Fruit fly (Drosophila melanogaster) whole organism, wandering third instar larva: ENCODE results near the gene CG33160.

ENCODE experiments used
- Abd-B ChIP-seq: fragments of >200 bp; optimal IDR thresholded peaks from 2 replicates; lab custom pipeline; 2017; ENCODE audit warnings: missing biosample characterization, missing genetic modification characterization
- CG32264 ChIP-seq: fragments of 200-800 bp; sonication (Bioruptor generic); optimal IDR thresholded peaks from 2 replicates; lab custom pipeline; 2016; ENCODE audit warnings: missing biosample characterization, missing genetic modification characterization
- CG9705 ChIP-seq: fragments of 200-800 bp; sonication (Bioruptor generic); optimal IDR thresholded peaks from 2 replicates; lab custom pipeline; 2018; ENCODE audit warnings: missing biosample characterization, mild to moderate bottlenecking, missing genetic modification characterization
- Dif ChIP-seq: fragments of 200-275, 200-300 bp; sonication (Bioruptor generic); optimal IDR thresholded peaks from 2 replicates; lab custom pipeline; 2018; ENCODE audit warnings: missing biosample characterization, missing genetic modification characterization; ENCODE audit not compliant: partially characterized antibody
- HLH106 ChIP-seq: fragments of 200-800 bp; optimal IDR thresholded peaks from 3 replicates; lab custom pipeline; 2019; ENCODE audit warnings: missing biosample characterization, mild to moderate bottlenecking, missing genetic modification characterization, moderate library complexity
- Hnf4 ChIP-seq: fragments of 200-800 bp; sonication (Bioruptor generic); optimal IDR thresholded peaks from 2 replicates; lab custom pipeline; 2016; ENCODE audit warnings: missing biosample characterization, mild to moderate bottlenecking, missing genetic modification characterization
- Hr83 ChIP-seq: fragments of 200-300 bp; sonication (Bioruptor generic); optimal IDR thresholded peaks from 2 replicates; lab custom pipeline; 2016; ENCODE audit warnings: missing biosample characterization, mild to moderate bottlenecking, missing genetic modification characterization, moderate library complexity; ENCODE audit not compliant: poor library complexity, severe bottlenecking
- Jra ChIP-seq: sonication (Bioruptor generic); optimal IDR thresholded peaks from 2 replicates; lab custom pipeline; 2016; ENCODE audit warnings: missing biosample characterization, missing genetic modification characterization
- Mio ChIP-seq: sonication (Bioruptor generic); optimal IDR thresholded peaks from 2 replicates; lab custom pipeline; 2016; ENCODE audit warnings: missing biosample characterization, missing genetic modification characterization
- Myc ChIP-seq: fragments of >200 bp; optimal IDR thresholded peaks from 2 replicates; lab custom pipeline; 2017
- N ChIP-seq: fragments of >200 bp; optimal IDR thresholded peaks from 2 replicates; lab custom pipeline; 2018; ENCODE audit warnings: missing biosample characterization, missing external identifiers, missing genetic modification characterization
- OdsH ChIP-seq: fragments of 200-800 bp; sonication (Bioruptor generic); optimal IDR thresholded peaks from 2 replicates; lab custom pipeline; 2016; ENCODE audit warnings: missing biosample characterization, mild to moderate bottlenecking, missing genetic modification characterization
- Rel ChIP-seq, 2 experiments: fragments of 200-800 bp; sonication (Bioruptor generic) in 1 of 2; optimal IDR thresholded peaks; 2 replicates in 1 of 2; 3 replicates in 1 of 2; lab custom pipeline; 2016 to 2019; ENCODE audit warnings: mild to moderate bottlenecking in 2 of 2, missing biosample characterization in 2 of 2, missing genetic modification characterization in 2 of 2, moderate library complexity in 1 of 2
- Sp1 ChIP-seq: fragments of 200-800 bp; sonication (Bioruptor generic); optimal IDR thresholded peaks from 3 replicates; lab custom pipeline; 2019; ENCODE audit warnings: missing biosample characterization, mild to moderate bottlenecking, missing genetic modification characterization, moderate library complexity
- Vsx2 ChIP-seq: fragments of 200-300, 225-300 bp; sonication (Bioruptor generic); optimal IDR thresholded peaks from 2 replicates; lab custom pipeline; 2018; ENCODE audit warnings: missing biosample characterization, missing genetic modification characterization; ENCODE audit not compliant: partially characterized antibody
- br ChIP-seq: fragments of 200-800 bp; sonication (Bioruptor generic); optimal IDR thresholded peaks from 2 replicates; lab custom pipeline; 2016; ENCODE audit warnings: missing biosample characterization, missing genetic modification characterization
- brk ChIP-seq: fragments of 200-800 bp; sonication (Bioruptor generic); optimal IDR thresholded peaks from 2 replicates; lab custom pipeline; 2016; ENCODE audit warnings: missing biosample characterization, mild to moderate bottlenecking, missing genetic modification characterization
- dl ChIP-seq, 2 experiments: fragments of 175-275, 200-275 bp in 1 of 2; fragments of 200-275 bp in 1 of 2; sonication (Bioruptor generic); optimal IDR thresholded peaks; lab custom pipeline; 2018; ENCODE audit warnings: mild to moderate bottlenecking in 2 of 2, missing biosample characterization in 2 of 2, missing genetic modification characterization in 2 of 2, moderate library complexity in 2 of 2; ENCODE audit not compliant: partially characterized antibody in 2 of 2, insufficient read depth in 1 of 2
- dmrt93B ChIP-seq: fragments of 200-800 bp; sonication (Bioruptor generic); optimal IDR thresholded peaks from 2 replicates; lab custom pipeline; 2018; ENCODE audit warnings: missing biosample characterization, mild to moderate bottlenecking, missing genetic modification characterization
- dsf ChIP-seq: sonication (Bioruptor generic); optimal IDR thresholded peaks from 2 replicates; lab custom pipeline; 2016; ENCODE audit warnings: missing biosample characterization, missing genetic modification characterization, borderline replicate concordance
- ey ChIP-seq: fragments of 200-800 bp; sonication (Bioruptor generic); optimal IDR thresholded peaks from 2 replicates; lab custom pipeline; 2016; ENCODE audit warnings: missing biosample characterization, missing genetic modification characterization
- foxo ChIP-seq, 2 experiments: fragments of 200-800 bp; sonication (Bioruptor generic); optimal IDR thresholded peaks; 2 replicates in 1 of 2; 3 replicates in 1 of 2; lab custom pipeline; 2016 to 2017; ENCODE audit warnings: missing biosample characterization in 2 of 2, missing genetic modification characterization in 2 of 2
- fru ChIP-seq: fragments of 200-800 bp; sonication (Bioruptor generic); optimal IDR thresholded peaks from 3 replicates; lab custom pipeline; 2016; ENCODE audit warnings: missing biosample characterization, mild to moderate bottlenecking, missing genetic modification characterization
- h ChIP-seq: fragments of 200-800 bp; sonication (Bioruptor generic); optimal IDR thresholded peaks from 3 replicates; lab custom pipeline; 2016; ENCODE audit warnings: missing biosample characterization, mild to moderate bottlenecking, missing genetic modification characterization
- jim ChIP-seq: fragments of 175-275, 200-325 bp; sonication (Bioruptor generic); optimal IDR thresholded peaks from 2 replicates; lab custom pipeline; 2016; ENCODE audit warnings: missing biosample characterization, mild to moderate bottlenecking, missing genetic modification characterization
- lola ChIP-seq: fragments of >200 bp; optimal IDR thresholded peaks from 2 replicates; lab custom pipeline; 2017; ENCODE audit warnings: missing biosample characterization, missing genetic modification characterization
- psq ChIP-seq: fragments of 200-800 bp; sonication (Bioruptor generic); optimal IDR thresholded peaks from 3 replicates; lab custom pipeline; 2017; ENCODE audit warnings: missing biosample characterization, mild to moderate bottlenecking, missing genetic modification characterization, moderate library complexity
- rgr ChIP-seq: fragments of 200-800 bp; sonication (Bioruptor generic); optimal IDR thresholded peaks from 3 replicates; lab custom pipeline; 2016; ENCODE audit warnings: missing biosample characterization, mild to moderate bottlenecking, missing genetic modification characterization
- sage ChIP-seq: fragments of 200-800 bp; sonication (Bioruptor generic); optimal IDR thresholded peaks from 2 replicates; lab custom pipeline; 2016; ENCODE audit warnings: missing biosample characterization, mild to moderate bottlenecking, missing genetic modification characterization
- sv ChIP-seq: fragments of 200-800 bp; sonication (Bioruptor generic); optimal IDR thresholded peaks from 3 replicates; lab custom pipeline; 2016; ENCODE audit warnings: missing biosample characterization, missing genetic modification characterization
- tai ChIP-seq: sonication (Bioruptor generic); optimal IDR thresholded peaks from 2 replicates; lab custom pipeline; 2016; ENCODE audit warnings: missing biosample characterization, missing genetic modification characterization
- usp ChIP-seq: fragments of >200 bp; optimal IDR thresholded peaks from 2 replicates; lab custom pipeline; 2017; ENCODE audit warnings: missing biosample characterization, missing genetic modification characterization
- woc ChIP-seq: sonication (Bioruptor generic); optimal IDR thresholded peaks from 2 replicates; lab custom pipeline; 2016; ENCODE audit warnings: missing biosample characterization, mild to moderate bottlenecking, missing genetic modification characterization

CG33160 gene

DNA sequence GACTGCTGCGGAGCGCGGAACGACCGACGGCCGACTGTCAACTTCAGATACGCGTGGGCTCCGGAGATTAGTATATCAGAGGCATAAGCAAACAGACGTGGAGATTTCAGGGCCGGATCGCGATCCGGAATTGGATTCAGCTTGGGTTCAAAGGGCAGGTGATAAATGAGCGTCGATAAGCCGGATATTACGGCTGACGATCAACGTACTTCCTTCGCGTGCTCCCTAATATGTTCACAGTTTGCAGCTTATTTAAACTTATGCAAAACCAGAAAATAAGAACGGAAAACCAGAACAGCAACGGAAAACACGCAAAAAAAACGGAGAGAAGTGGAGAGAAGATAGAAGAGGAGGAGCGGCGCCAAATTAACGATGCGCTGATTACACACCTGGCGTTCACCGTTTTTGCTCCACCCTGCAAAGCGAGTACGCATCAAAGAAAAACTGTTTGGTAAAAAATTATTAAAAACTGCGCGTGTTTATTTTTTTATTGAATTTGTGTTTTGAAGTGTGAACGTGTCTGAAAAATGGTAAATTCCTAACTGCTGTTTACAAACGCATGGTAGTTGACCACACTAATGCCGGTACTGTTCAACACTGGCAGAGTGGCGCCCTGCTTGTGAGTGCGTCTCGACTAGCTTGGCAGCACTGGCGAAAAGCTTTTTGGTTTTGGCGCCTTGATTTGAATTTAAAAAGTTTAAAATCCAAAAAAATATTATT, 33.0 kb upstream of the CG33160 start, which contains the start of gene CG17746:
Gene CG17746, minus strand, starts transcription at position 546 of the 720 bp plus-strand sequence.
- TF ChIP-seq HLH106 (tag; lab: Kevin White, UChicago) (peak; percentile 2), Hr83 (GFP tag; lab: Kevin White, UChicago) (peak; percentile 50), jim (GFP tag; lab: Kevin White, UChicago) (no peak), ey (GFP tag; lab: Kevin White, UChicago) (peak; percentile 4), fru (peak; percentile 3), br (GFP tag; lab: Kevin White, UChicago) (no peak), sv (peak; percentile 17), foxo (GFP tag; optimal IDR thresholded peaks at IDR 0.05; lab: Kevin White, UChicago) (peak in 1 of 2 experiments; percentile 35), h (GFP tag; lab: Kevin White, UChicago) (peak; percentile 48), Myc (lab: Kevin White, UChicago) (no peak), sage (GFP tag; lab: Kevin White, UChicago) (no peak), lola (GFP tag; lab: Kevin White, UChicago) (no peak), Abd-B (GFP tag; lab: Kevin White, UChicago) (no peak), Hnf4 (peak; percentile 53), Dif (GFP tag; lab: Kevin White, UChicago) (peak; percentile 6), brk (peak; percentile 31), Sp1 (GFP tag; lab: Kevin White, UChicago) (no peak), Rel (GFP tag; optimal IDR thresholded peaks at IDR 0.05; lab: Kevin White, UChicago) (no peak), Rel (tag; optimal IDR thresholded peaks at IDR 0.05; lab: Kevin White, UChicago) (no peak), rgr (GFP tag; lab: Kevin White, UChicago) (peak; percentile 44), Jra (GFP tag; lab: Kevin White, UChicago) (peak; percentile 10)

DNA sequence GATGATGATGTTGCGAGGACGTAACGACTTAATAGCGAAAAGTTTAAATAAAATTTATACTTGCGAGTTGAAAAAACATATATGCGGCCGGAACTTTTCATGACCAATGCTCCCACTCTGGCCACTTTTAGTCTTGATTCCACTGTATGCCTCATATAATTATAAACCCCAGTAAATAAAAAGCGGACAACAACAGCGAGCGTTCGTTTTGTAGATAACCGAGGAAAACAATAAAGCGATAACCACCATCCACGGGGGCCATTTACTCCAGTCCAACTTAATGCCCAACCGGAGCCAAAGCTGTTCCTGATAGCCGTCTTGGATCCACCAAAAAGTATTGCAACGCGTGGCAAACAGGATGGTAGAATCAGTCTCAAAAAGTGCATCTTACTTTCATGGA, 30.2 kb upstream of the CG33160 start:
- TF ChIP-seq Mio (GFP tag; lab: Kevin White, UChicago) (no peak), OdsH (no peak), usp (no peak), CG32264 (no peak), woc (GFP tag; lab: Kevin White, UChicago) (no peak), Jra (GFP tag; lab: Kevin White, UChicago) (no peak), dsf (no peak), jim (GFP tag; lab: Kevin White, UChicago) (no peak), foxo (GFP tag; optimal IDR thresholded peaks at IDR 0.05; lab: Kevin White, UChicago) (no peak), N (GFP tag; lab: Kevin White, UChicago) (no peak), Hr83 (GFP tag; lab: Kevin White, UChicago) (no peak), Dif (GFP tag; lab: Kevin White, UChicago) (no peak), Vsx2 (GFP tag; lab: Kevin White, UChicago) (no peak), h (GFP tag; lab: Kevin White, UChicago) (no peak), dmrt93B (no peak)
- TF ChIP-seq, all 38 proteins: peak for 0

DNA sequence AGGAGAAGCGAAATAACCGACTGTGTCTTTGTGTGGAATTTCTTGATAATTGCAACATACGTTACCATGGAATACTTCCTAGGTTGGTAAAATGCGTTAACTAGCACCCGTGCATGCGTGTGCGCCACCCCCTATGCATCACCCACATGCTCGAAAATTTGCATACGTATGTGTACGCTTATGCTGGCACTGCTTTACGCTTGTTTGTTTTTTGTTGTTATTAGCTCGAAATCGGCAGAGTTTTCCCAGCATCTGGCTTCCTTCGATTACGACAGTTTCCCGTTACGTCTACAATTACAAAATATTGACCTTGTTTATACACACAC, 20.3 kb upstream of the CG33160 start:
- TF ChIP-seq N (GFP tag; lab: Kevin White, UChicago) (peak; percentile 42), Mio (GFP tag; lab: Kevin White, UChicago) (no peak)

DNA sequence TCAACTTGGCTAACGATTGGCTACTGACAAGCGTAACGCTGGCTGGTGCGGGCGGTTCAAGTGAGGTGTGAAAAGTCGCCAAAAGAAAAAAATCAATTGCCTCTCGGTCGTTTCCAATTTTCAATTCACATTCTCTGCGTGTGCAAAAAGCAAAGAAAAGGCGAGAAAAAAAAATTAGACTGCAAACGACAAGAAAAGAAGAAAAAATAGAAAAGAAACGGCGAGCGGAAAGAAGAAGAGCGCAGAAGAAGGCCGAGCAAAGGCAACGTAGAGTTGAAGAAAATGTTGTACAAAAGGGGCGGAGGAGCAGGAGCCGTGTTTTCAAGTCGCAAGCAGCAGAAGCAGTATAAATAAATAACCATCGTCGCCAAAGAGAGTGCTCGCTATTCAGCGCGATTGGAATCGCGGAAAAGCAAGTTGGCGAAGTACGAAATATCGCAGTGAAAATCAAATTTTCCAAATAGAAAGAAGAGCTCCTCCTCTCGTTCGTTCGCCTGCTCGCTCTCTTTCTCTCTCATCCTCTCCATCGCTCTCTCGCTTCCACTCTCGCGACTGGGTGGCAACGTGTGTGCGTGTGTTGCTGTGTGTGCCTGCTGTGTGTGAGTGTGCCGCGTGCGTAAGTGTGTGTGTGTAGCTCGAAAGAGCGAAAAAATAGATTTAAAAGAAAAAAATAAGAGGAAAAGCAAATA, 19.8 kb upstream of the CG33160 start:
- peak in 1 of 2 experiments; percentile 92 for TF ChIP-seq dl (GFP tag; optimal IDR thresholded peaks at IDR 0.05; lab: Kevin White, UChicago; ENCODE audit: insufficient read depth in 1 of 2, partially characterized antibody in 2 of 2)
- TF ChIP-seq sage (GFP tag; lab: Kevin White, UChicago) = no peak
- TF ChIP-seq psq (GFP tag; lab: Kevin White, UChicago) = peak; percentile 66
- TF ChIP-seq lola (GFP tag; lab: Kevin White, UChicago) = peak; percentile 83
- no peak for TF ChIP-seq CG9705 (GFP tag; lab: Kevin White, UChicago)
- peak; percentile 20 for TF ChIP-seq Sp1 (GFP tag; lab: Kevin White, UChicago)
- peak; percentile 35 for TF ChIP-seq br (GFP tag; lab: Kevin White, UChicago)
- no peak for TF ChIP-seq woc (GFP tag; lab: Kevin White, UChicago)
- TF ChIP-seq tai (GFP tag; lab: Kevin White, UChicago) = no peak
- no peak for TF ChIP-seq OdsH
- no peak for TF ChIP-seq dsf
- TF ChIP-seq Dif (GFP tag; lab: Kevin White, UChicago) = peak; percentile 99
- no peak for TF ChIP-seq N (GFP tag; lab: Kevin White, UChicago)
